Fruit fly (Drosophila melanogaster): ENCODE results near the gene cin.

Gene cin

dm6 chrX:263728-264344, 8.4 kb downstream of the cin start, which contains the start of gene CG13377 (continued):
- TF ChIP-seq pzg (GFP tag; optimal IDR thresholded peaks at IDR 0.05) (no peak), PHDP (tag; optimal IDR thresholded peaks at IDR 0.05) (peak; percentile 33), pita (GFP tag; optimal IDR thresholded peaks at IDR 0.05) (no peak), CG7556 (GFP tag; optimal IDR thresholded peaks at IDR 0.05) (peak; percentile 16), Antp (GFP tag; optimal IDR thresholded peaks at IDR 0.05) (no peak), pfk (GFP tag; optimal IDR thresholded peaks at IDR 0.05) (no peak), Sry-β (GFP tag; optimal IDR thresholded peaks at IDR 0.05) (no peak), CG15269 (tag; optimal IDR thresholded peaks at IDR 0.05) (no peak), E2f1 (GFP tag; IDR thresholded peaks at IDR 0.05) (no peak), emc (GFP tag; optimal IDR thresholded peaks at IDR 0.05) (no peak), fd3F (GFP tag; optimal IDR thresholded peaks at IDR 0.05) (no peak), CG11695 (GFP tag; IDR thresholded peaks at IDR 0.05) (0 out of 3 replicates have a peak, but pooled peaks have one; percentile 25), prd (optimal IDR thresholded peaks at IDR 0.05) (no peak), prd (GFP tag; IDR thresholded peaks at IDR 0.05) (peak; percentile 41; the same call in 1 of the 3 replicates), disco-r (GFP tag; optimal IDR thresholded peaks at IDR 0.05) (no peak), Fer3 (tag; optimal IDR thresholded peaks at IDR 0.05) (peak; percentile 15), sna (GFP tag; IDR thresholded peaks at IDR 0.05; ENCODE audit: partially characterized antibody) (no peak), CoRest (tag; optimal IDR thresholded peaks at IDR 0.05) (no peak), Hmx (GFP tag; optimal IDR thresholded peaks at IDR 0.05) (no peak), repo (GFP tag; optimal IDR thresholded peaks at IDR 0.05) (no peak), CG12744 (GFP tag; optimal IDR thresholded peaks at IDR 0.05) (no peak), HLH4C (GFP tag; IDR thresholded peaks at IDR 0.05; ENCODE audit: partially characterized antibody) (no peak), kah (GFP tag; optimal IDR thresholded peaks at IDR 0.05) (no peak), CG7987 (GFP tag; optimal IDR thresholded peaks at IDR 0.05) (no peak), Hr78 (GFP tag; optimal IDR thresholded peaks at IDR 0.05) (no peak), org-1 (GFP tag; optimal IDR thresholded peaks at IDR 0.05) (no peak), CG31365 (tag; optimal IDR thresholded peaks at IDR 0.05) (no peak), CG1603 (tag; optimal IDR thresholded peaks at IDR 0.05) (no peak), CG4617 (GFP tag; optimal IDR thresholded peaks at IDR 0.05; ENCODE audit: borderline replicate concordance) (no peak), NK7.1 (GFP tag; optimal IDR thresholded peaks at IDR 0.05) (no peak), CG3281 (GFP tag; optimal IDR thresholded peaks at IDR 0.05) (no peak), CG5953 (GFP tag; IDR thresholded peaks at IDR 0.05) (0 out of 2 replicates have a peak, but pooled peaks have one; percentile 11), NFAT (GFP tag; IDR thresholded peaks at IDR 0.05) (no peak), gcm (GFP tag; optimal IDR thresholded peaks at IDR 0.05) (no peak), zen2 (GFP tag; IDR thresholded peaks at IDR 0.05; ENCODE audit: partially characterized antibody) (no peak), CG4707 (GFP tag; optimal IDR thresholded peaks at IDR 0.05) (no peak), CG4854 (GFP tag; optimal IDR thresholded peaks at IDR 0.05) (no peak), tup (GFP tag; optimal IDR thresholded peaks at IDR 0.05) (no peak), Scr (GFP tag; IDR thresholded peaks at IDR 0.05; ENCODE audit: partially characterized antibody) (no peak), Blimp-1 (GFP tag; optimal IDR thresholded peaks at IDR 0.05) (no peak), CG1529 (GFP tag; optimal IDR thresholded peaks at IDR 0.05) (no peak), nerfin-2 (GFP tag; IDR thresholded peaks at IDR 0.05; ENCODE audit: partially characterized antibody) (no peak), CG17186 (GFP tag; optimal IDR thresholded peaks at IDR 0.05) (no peak), twi (tag; optimal IDR thresholded peaks at IDR 0.05) (no peak), CG4424 (GFP tag; optimal IDR thresholded peaks at IDR 0.05) (no peak), da (GFP tag; optimal IDR thresholded peaks at IDR 0.05) (no peak), shn (GFP tag; optimal IDR thresholded peaks at IDR 0.05) (no peak), CG9817 (tag; optimal IDR thresholded peaks at IDR 0.05) (no peak), sob (GFP tag; IDR thresholded peaks at IDR 0.05) (0 out of 2 replicates have a peak, but pooled peaks have one; percentile 24)
